Worm (Caenorhabditis elegans) whole organism, L3 larva: ENCODE data around the gene nspg-1.

Experiments
- ZK546.5 ChIP-seq: sonication (generic microtip); optimal IDR thresholded peaks from 2 replicates; lab custom pipeline; 2017; ENCODE audit warnings: missing biosample characterization, missing genetic modification characterization
- egl-27 ChIP-seq: sonication (generic microtip); optimal IDR thresholded peaks from 4 replicates; lab custom pipeline; 2017; ENCODE audit warnings: missing biosample characterization, missing genetic modification reagents, missing genetic modification characterization
- elt-1 ChIP-seq: fragments of 150-350 bp; optimal IDR thresholded peaks from 2 replicates; lab custom pipeline; 2014; ENCODE audit warnings: missing biosample characterization, missing genetic modification characterization
- fos-1 ChIP-seq: fragments of 150-350 bp; optimal IDR thresholded peaks from 2 replicates; lab custom pipeline; 2014; ENCODE audit warnings: missing biosample characterization, missing genetic modification characterization
- hmg-11 ChIP-seq: sonication (generic microtip); optimal IDR thresholded peaks from 2 replicates; lab custom pipeline; 2016; ENCODE audit warnings: missing genetic modification characterization, missing compliant biosample characterization
- lin-15B ChIP-seq: fragments of 150-350 bp; optimal IDR thresholded peaks from 2 replicates; lab custom pipeline; 2014; ENCODE audit warnings: missing biosample characterization, missing genetic modification characterization
- nhr-25 ChIP-seq: sonication (generic microtip); optimal IDR thresholded peaks from 2 replicates; lab custom pipeline; 2017; ENCODE audit warnings: missing biosample characterization, missing genetic modification characterization
- nhr-76 ChIP-seq: fragments of 150-350 bp; sonication (generic microtip); optimal IDR thresholded peaks from 5 replicates; lab custom pipeline; 2014; ENCODE audit warnings: missing biosample characterization, missing genetic modification characterization
- nhr-77 ChIP-seq: fragments of 150-350 bp; optimal IDR thresholded peaks from 2 replicates; lab custom pipeline; 2014; ENCODE audit warnings: missing biosample characterization, missing genetic modification characterization
- pqm-1 ChIP-seq: fragments of 150-350 bp; optimal IDR thresholded peaks from 2 replicates; lab custom pipeline; 2017; ENCODE audit warnings: missing biosample characterization, missing genetic modification characterization, inconsistent platforms
- unc-39 ChIP-seq: sonication (generic microtip); optimal IDR thresholded peaks from 4 replicates; lab custom pipeline; 2017; ENCODE audit warnings: missing biosample characterization, missing genetic modification characterization
- unc-62 ChIP-seq: fragments of 150-350 bp; sonication (generic microtip); optimal IDR thresholded peaks from 4 replicates; lab custom pipeline; 2014; ENCODE audit warnings: missing biosample characterization, missing genetic modification reagents, missing genetic modification characterization
- zag-1 ChIP-seq: fragments of 150-350 bp; optimal IDR thresholded peaks from 2 replicates; lab custom pipeline; 2014; ENCODE audit warnings: missing biosample characterization, missing genetic modification characterization

- TF ChIP-seq lin-15B, result no peak
- no peak for TF ChIP-seq hmg-11
- no peak for TF ChIP-seq nhr-77
- no peak for TF ChIP-seq egl-27 (tag; lab: Kevin White, UChicago)
- no peak for TF ChIP-seq nhr-25 (tag; lab: Kevin White, UChicago)
- no peak for TF ChIP-seq unc-39 (tag; lab: Kevin White, UChicago)
- TF ChIP-seq zag-1 (tag; lab: Kevin White, UChicago), result no peak
- TF ChIP-seq ZK546.5, result no peak
- TF ChIP-seq elt-1 (tag; lab: Kevin White, UChicago), result no peak
- TF ChIP-seq nhr-76, result no peak
- no peak for TF ChIP-seq unc-62 (GFP tag; lab: Kevin White, UChicago)
- TF ChIP-seq pqm-1 (tag; lab: Kevin White, UChicago), result no peak
- TF ChIP-seq fos-1 (tag; lab: Kevin White, UChicago), result no peak
Measured at ce11 chrV:12904054-12904453, 36.2 kb upstream of the nspg-1 start, which contains the start of gene ttr-27.
